Fruit fly (Drosophila melanogaster) whole organism, embryonic: ENCODE results near the gene CG6126.

Source experiments
- ATbp ChIP-seq: fragments of 200-800 bp; sonication (Bioruptor generic); optimal IDR thresholded peaks from 2 replicates; lab custom pipeline; 2017; ENCODE audit warnings: missing biosample characterization, mild to moderate bottlenecking, missing genetic modification characterization, missing genetic modification reagents
- Adf1 ChIP-seq: fragments of 200-800 bp; sonication (Bioruptor generic); IDR thresholded peaks from 2 replicates; pipeline ENCODE4 v1.3.6; 2022; ENCODE audit warnings: missing biosample characterization, missing genetic modification characterization
- B-H1 ChIP-seq: fragments of 200-800 bp; sonication (Bioruptor generic); IDR thresholded peaks from 3 replicates; pipeline ENCODE4 v1.3.6; 2022; ENCODE audit warnings: missing biosample characterization, missing genetic modification characterization
- CG10147 ChIP-seq: fragments of 200-800 bp; sonication (Bioruptor generic); optimal IDR thresholded peaks from 2 replicates; lab custom pipeline; 2019; ENCODE audit warnings: missing biosample characterization, mild to moderate bottlenecking, missing genetic modification characterization, moderate library complexity
- CG10209 ChIP-seq: fragments of 200-800 bp; sonication (Bioruptor generic); optimal IDR thresholded peaks from 3 replicates; lab custom pipeline; 2017; ENCODE audit warnings: missing biosample characterization, mild to moderate bottlenecking, missing genetic modification characterization, missing genetic modification reagents
- CG10267 ChIP-seq: fragments of 200-800 bp; sonication (Bioruptor generic); optimal IDR thresholded peaks from 2 replicates; lab custom pipeline; 2018; ENCODE audit warnings: missing biosample characterization, mild to moderate bottlenecking, missing genetic modification characterization, moderate library complexity
- CG10462 ChIP-seq: fragments of 200-800 bp; sonication (Bioruptor generic); optimal IDR thresholded peaks from 2 replicates; lab custom pipeline; 2016; ENCODE audit warnings: missing biosample characterization, missing genetic modification characterization
- CG11247 ChIP-seq: fragments of 200-800 bp; sonication (Bioruptor generic); IDR thresholded peaks from 2 replicates; pipeline ENCODE4 v1.3.6; 2022; ENCODE audit warnings: missing biosample characterization, missing genetic modification characterization
- CG11504 ChIP-seq: fragments of 200-800 bp; sonication (Bioruptor generic); optimal IDR thresholded peaks from 3 replicates; lab custom pipeline; 2019; ENCODE audit warnings: missing biosample characterization, mild to moderate bottlenecking, missing genetic modification characterization, moderate library complexity
- CG12071 ChIP-seq: fragments of 200-800 bp; sonication (Bioruptor generic); optimal IDR thresholded peaks from 3 replicates; lab custom pipeline; 2018; ENCODE audit warnings: missing biosample characterization, mild to moderate bottlenecking, missing genetic modification characterization
- CG13287 ChIP-seq: fragments of 200-800 bp; sonication (Bioruptor generic); IDR thresholded peaks from 2 replicates; pipeline ENCODE4 v1.3.6; 2022; ENCODE audit warnings: missing biosample characterization, missing genetic modification characterization; ENCODE audit not compliant: partially characterized antibody
- CG15601 ChIP-seq: fragments of 200-800 bp; sonication (Bioruptor generic); optimal IDR thresholded peaks from 3 replicates; lab custom pipeline; 2019; ENCODE audit warnings: missing biosample characterization, mild to moderate bottlenecking, missing genetic modification characterization, moderate library complexity
- CG1647 ChIP-seq: fragments of 200-800 bp; sonication (Bioruptor generic); optimal IDR thresholded peaks from 3 replicates; lab custom pipeline; 2016; ENCODE audit warnings: missing biosample characterization, missing genetic modification characterization
- CG17385 ChIP-seq: fragments of 200-800 bp; sonication (Bioruptor generic); optimal IDR thresholded peaks from 3 replicates; lab custom pipeline; 2018; ENCODE audit warnings: missing biosample characterization, mild to moderate bottlenecking, missing genetic modification characterization
- CG17829 ChIP-seq: fragments of 200-800 bp; optimal IDR thresholded peaks from 2 replicates; lab custom pipeline; 2019; ENCODE audit warnings: missing biosample characterization, mild to moderate bottlenecking, missing genetic modification characterization, moderate library complexity
- CG18619 ChIP-seq: fragments of 200-800 bp; sonication (Bioruptor generic); optimal IDR thresholded peaks from 3 replicates; lab custom pipeline; 2017; ENCODE audit warnings: missing biosample characterization, mild to moderate bottlenecking, missing genetic modification characterization
- CG2875 ChIP-seq: fragments of 200-800 bp; sonication (Bioruptor generic); optimal IDR thresholded peaks from 2 replicates; lab custom pipeline; 2017; ENCODE audit warnings: missing biosample characterization, mild to moderate bottlenecking, missing genetic modification characterization, missing genetic modification reagents
- CG34422 ChIP-seq: fragments of 200-800 bp; sonication (Bioruptor generic); IDR thresholded peaks from 3 replicates; pipeline ENCODE4 v1.3.6; 2022; ENCODE audit warnings: missing biosample characterization, missing genetic modification characterization
- CG3847 ChIP-seq: fragments of 200-800 bp; sonication (Bioruptor generic); IDR thresholded peaks from 2 replicates; pipeline ENCODE4 v1.3.6; 2022; ENCODE audit warnings: missing biosample characterization, missing genetic modification characterization
- CG7271 ChIP-seq: fragments of 200-800 bp; sonication (Bioruptor generic); optimal IDR thresholded peaks from 2 replicates; lab custom pipeline; 2018; ENCODE audit warnings: missing biosample characterization, mild to moderate bottlenecking, missing genetic modification characterization, moderate library complexity
- CG9215 ChIP-seq: fragments of 200-800 bp; sonication (Bioruptor generic); IDR thresholded peaks from 2 replicates; pipeline ENCODE4 v1.3.6; 2022; ENCODE audit warnings: missing biosample characterization, missing genetic modification characterization
- E2f2 ChIP-seq: fragments of 200-800 bp; sonication (Bioruptor generic); IDR thresholded peaks from 2 replicates; pipeline ENCODE4 v1.3.6; 2022; ENCODE audit warnings: missing biosample characterization, missing genetic modification characterization
- Fer1 ChIP-seq: fragments of 200-800 bp; sonication (Bioruptor generic); optimal IDR thresholded peaks from 2 replicates; lab custom pipeline; 2017; ENCODE audit warnings: missing biosample characterization, mild to moderate bottlenecking, missing genetic modification characterization
- Hmr ChIP-seq: fragments of 200-800 bp; sonication (Bioruptor generic); optimal IDR thresholded peaks from 3 replicates; lab custom pipeline; 2017; ENCODE audit warnings: mild to moderate bottlenecking, missing biosample characterization, missing genetic modification reagents, missing genetic modification characterization
- Hr39 ChIP-seq: fragments of >200 bp; optimal IDR thresholded peaks from 2 replicates; lab custom pipeline; 2017
- Hr51 ChIP-seq, 2 experiments: fragments of 200-800 bp; sonication (Bioruptor generic); optimal IDR thresholded peaks; 2 replicates in 1 of 2; 3 replicates in 1 of 2; lab custom pipeline; 2016 to 2018; ENCODE audit warnings: missing biosample characterization in 2 of 2, missing genetic modification characterization in 2 of 2, mild to moderate bottlenecking in 1 of 2, moderate library complexity in 1 of 2
- Lhr ChIP-seq: fragments of 200-800 bp; sonication (Bioruptor generic); optimal IDR thresholded peaks from 3 replicates; lab custom pipeline; 2017; ENCODE audit warnings: mild to moderate bottlenecking, missing biosample characterization, missing genetic modification reagents, missing genetic modification characterization
- Lpt ChIP-seq: fragments of >200 bp; optimal IDR thresholded peaks from 2 replicates; lab custom pipeline; 2018; ENCODE audit warnings: missing biosample characterization, missing genetic modification characterization
- Mrtf ChIP-seq: fragments of 200-800 bp; sonication (Bioruptor generic); IDR thresholded peaks from 3 replicates; pipeline ENCODE4 v1.3.6; 2022; ENCODE audit warnings: missing biosample characterization, missing genetic modification characterization
- NC2β ChIP-seq: fragments of 200-800 bp; sonication (Bioruptor generic); optimal IDR thresholded peaks from 2 replicates; lab custom pipeline; 2016; ENCODE audit warnings: missing biosample characterization, missing genetic modification characterization
- crp ChIP-seq, 2 experiments: fragments of 200-800 bp; sonication (Bioruptor generic); optimal IDR thresholded peaks; 2 replicates in 1 of 2; 3 replicates in 1 of 2; lab custom pipeline; 2017; ENCODE audit warnings: missing biosample characterization in 2 of 2, missing genetic modification characterization in 2 of 2, mild to moderate bottlenecking in 1 of 2, moderate library complexity in 1 of 2
- ftz-f1 ChIP-seq: fragments of 200-800 bp; sonication (Bioruptor generic); optimal IDR thresholded peaks from 2 replicates; lab custom pipeline; 2016; ENCODE audit warnings: missing biosample characterization, missing genetic modification characterization
- gfzf ChIP-seq: fragments of 200-800 bp; sonication (Bioruptor generic); optimal IDR thresholded peaks from 2 replicates; lab custom pipeline; 2016; ENCODE audit warnings: missing biosample characterization, mild to moderate bottlenecking, missing genetic modification characterization, moderate library complexity
- pros ChIP-seq: fragments of 200-800 bp; sonication (Bioruptor generic); optimal IDR thresholded peaks from 3 replicates; lab custom pipeline; 2019; ENCODE audit warnings: missing biosample characterization, mild to moderate bottlenecking, missing genetic modification characterization, moderate library complexity
- pzg ChIP-seq: fragments of 200-800 bp; sonication (Bioruptor generic); optimal IDR thresholded peaks from 3 replicates; lab custom pipeline; 2018; ENCODE audit warnings: missing biosample characterization, mild to moderate bottlenecking, missing genetic modification characterization, moderate library complexity
- ranshi ChIP-seq: fragments of 200-800 bp; sonication (Bioruptor generic); IDR thresholded peaks from 2 replicates; pipeline ENCODE4 v1.3.6; 2022; ENCODE audit warnings: missing biosample characterization, missing genetic modification characterization
- shn ChIP-seq: fragments of 200-800 bp; sonication (Bioruptor generic); optimal IDR thresholded peaks from 3 replicates; lab custom pipeline; 2016; ENCODE audit warnings: missing biosample characterization, missing genetic modification characterization
- sqz ChIP-seq: fragments of 200-800 bp; sonication (Bioruptor generic); optimal IDR thresholded peaks from 3 replicates; lab custom pipeline; 2018; ENCODE audit warnings: missing biosample characterization, mild to moderate bottlenecking, missing genetic modification characterization
- tio ChIP-seq: fragments of 200-800 bp; sonication (Bioruptor generic); optimal IDR thresholded peaks from 2 replicates; lab custom pipeline; 2017; ENCODE audit warnings: missing biosample characterization, missing genetic modification characterization, inconsistent platforms
- ttk ChIP-seq: fragments of 200-800 bp; sonication (Bioruptor generic); IDR thresholded peaks from 2 replicates; pipeline ENCODE4 v2.1.2; 2022; ENCODE audit warnings: missing biosample characterization, missing genetic modification characterization
- vfl ChIP-seq: fragments of 200-800 bp; sonication (Bioruptor generic); optimal IDR thresholded peaks from 2 replicates; lab custom pipeline; 2016; ENCODE audit warnings: missing biosample characterization, missing genetic modification characterization

CG6126 gene

DNA sequence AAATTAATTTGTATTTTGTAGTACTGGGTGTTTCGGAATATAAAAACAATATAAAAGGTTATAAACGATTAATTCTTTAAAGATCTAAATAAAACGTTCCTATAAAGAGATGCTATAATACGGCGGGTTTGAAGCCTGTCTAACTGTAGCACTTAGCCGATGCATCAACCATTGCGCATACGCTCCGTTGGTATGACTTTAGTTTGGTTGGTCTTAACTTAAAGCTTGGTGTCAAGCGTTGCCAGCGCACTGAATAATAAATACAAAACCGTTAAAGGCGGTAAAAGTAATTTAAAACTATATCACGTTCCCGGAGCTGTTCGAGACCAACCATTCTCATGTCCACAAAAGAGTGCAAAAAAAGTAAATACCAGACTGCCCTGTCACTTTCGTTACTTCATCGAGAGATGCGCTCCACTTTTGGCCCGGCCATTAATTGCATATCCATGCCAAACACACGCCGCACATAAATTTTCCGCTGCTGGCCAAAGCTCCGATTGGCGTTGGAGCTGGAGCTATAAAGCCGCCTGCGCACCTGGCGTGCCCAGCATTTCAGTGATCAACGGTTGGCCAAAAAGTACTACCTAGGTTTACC lies 22.3 kb downstream of the CG6126 start, which contains the start of gene CG8927 (continued):
- TF ChIP-seq tio (GFP tag; lab: Kevin White, UChicago) (no peak), CG7271 (tag; lab: Kevin White, UChicago) (no peak), CG15601 (tag; lab: Kevin White, UChicago) (no peak), CG11247 (GFP tag; lab: Robert Waterston, UW) (no peak), CG12071 (GFP tag; lab: Kevin White, UChicago) (no peak), CG11504 (tag; lab: Kevin White, UChicago) (no peak), ATbp (no peak), CG3847 (0 out of 2 replicates have a peak, but pooled peaks have one; percentile 16), E2f2 (GFP tag; lab: Robert Waterston, UW) (peak; percentile 82), sqz (no peak), pros (GFP tag; lab: Kevin White, UChicago) (no peak), vfl (GFP tag; lab: Kevin White, UChicago) (no peak), shn (GFP tag; lab: Kevin White, UChicago) (no peak), Hr51 (GFP tag; optimal IDR thresholded peaks at IDR 0.05; lab: Kevin White, UChicago) (no peak), Hmr (GFP tag; lab: Kevin White, UChicago) (peak; percentile 16), CG10209 (no peak), ftz-f1 (no peak), Fer1 (no peak), Mrtf (no peak), CG10462 (GFP tag; lab: Kevin White, UChicago) (no peak), B-H1 (GFP tag; lab: Robert Waterston, UW) (no peak), CG34422 (no peak), CG2875 (GFP tag; lab: Kevin White, UChicago) (no peak), ranshi (GFP tag; lab: Robert Waterston, UW) (no peak), Hr39 (no peak), crp (GFP tag; optimal IDR thresholded peaks at IDR 0.05; lab: Kevin White, UChicago) (peak in 1 of 2 experiments; percentile 2), Adf1 (GFP tag; lab: Robert Waterston, UW) (no peak), CG10267 (tag; lab: Kevin White, UChicago) (no peak), CG17829 (tag; lab: Kevin White, UChicago) (no peak), Lhr (GFP tag; lab: Kevin White, UChicago) (peak; percentile 30), CG13287 (peak; percentile 45; the same call in 1 of the 2 replicates), CG9215 (GFP tag; lab: Robert Waterston, UW) (no peak), CG10147 (GFP tag; lab: Kevin White, UChicago) (no peak), pzg (GFP tag; lab: Kevin White, UChicago) (peak; percentile 44), Lpt (GFP tag; lab: Kevin White, UChicago) (no peak), gfzf (GFP tag; lab: Kevin White, UChicago) (peak; percentile 32), ttk (no peak), NC2β (GFP tag; lab: Kevin White, UChicago) (no peak), CG17385 (GFP tag; lab: Kevin White, UChicago) (no peak), CG18619 (GFP tag; lab: Kevin White, UChicago) (no peak), CG1647 (GFP tag; lab: Kevin White, UChicago) (no peak)
